Worm (Caenorhabditis elegans): ENCODE measurements around the gene T24C2.3.

The T24C2.3 gene

DNA sequence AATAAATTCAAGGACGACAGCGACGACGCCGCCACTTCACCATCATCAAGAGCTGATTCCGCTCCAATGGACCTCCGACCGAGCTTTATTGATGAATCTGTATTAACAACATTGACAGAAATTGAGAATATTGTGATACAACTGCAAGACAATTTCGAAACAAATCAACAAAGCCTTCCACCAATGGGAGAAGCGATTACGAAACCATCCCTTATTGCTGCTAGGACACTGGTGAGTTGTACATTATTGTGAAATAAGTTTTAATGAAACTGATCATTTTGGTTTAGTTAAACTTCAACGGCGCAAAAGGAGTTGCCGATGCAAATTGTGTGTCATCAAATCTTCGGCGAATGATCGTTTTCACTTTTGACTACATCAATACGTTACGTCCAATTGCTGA is 15.8 kb downstream of the T24C2.3 start:
- TF ChIP-seq ceh-28 (tag; optimal IDR thresholded peaks at IDR 0.05) (no peak), madf-9 (GFP tag; conservative IDR thresholded peaks at IDR 0.05) (no peak), hlh-30 (tag; optimal IDR thresholded peaks at IDR 0.05; ENCODE audit: insufficient read depth) (no peak), skn-1 (tag; optimal IDR thresholded peaks at IDR 0.05) (no peak), ceh-44 (GFP tag; IDR thresholded peaks at IDR 0.05) (no peak), gei-8 (GFP tag; optimal IDR thresholded peaks at IDR 0.05) (no peak), Y5F2A.4 (GFP tag; optimal IDR thresholded peaks at IDR 0.05) (no peak), pqm-1 (tag; optimal IDR thresholded peaks at IDR 0.05) (no peak), spr-3 (GFP tag; optimal IDR thresholded peaks at IDR 0.05) (no peak), sdz-12 (GFP tag; optimal IDR thresholded peaks at IDR 0.05) (no peak), tra-1 (GFP tag; IDR thresholded peaks at IDR 0.05) (no peak), dpl-1 (GFP tag; optimal IDR thresholded peaks at IDR 0.05) (no peak), lir-3 (tag; optimal IDR thresholded peaks at IDR 0.05) (no peak), lin-15B (tag; optimal IDR thresholded peaks at IDR 0.05) (no peak)

DNA sequence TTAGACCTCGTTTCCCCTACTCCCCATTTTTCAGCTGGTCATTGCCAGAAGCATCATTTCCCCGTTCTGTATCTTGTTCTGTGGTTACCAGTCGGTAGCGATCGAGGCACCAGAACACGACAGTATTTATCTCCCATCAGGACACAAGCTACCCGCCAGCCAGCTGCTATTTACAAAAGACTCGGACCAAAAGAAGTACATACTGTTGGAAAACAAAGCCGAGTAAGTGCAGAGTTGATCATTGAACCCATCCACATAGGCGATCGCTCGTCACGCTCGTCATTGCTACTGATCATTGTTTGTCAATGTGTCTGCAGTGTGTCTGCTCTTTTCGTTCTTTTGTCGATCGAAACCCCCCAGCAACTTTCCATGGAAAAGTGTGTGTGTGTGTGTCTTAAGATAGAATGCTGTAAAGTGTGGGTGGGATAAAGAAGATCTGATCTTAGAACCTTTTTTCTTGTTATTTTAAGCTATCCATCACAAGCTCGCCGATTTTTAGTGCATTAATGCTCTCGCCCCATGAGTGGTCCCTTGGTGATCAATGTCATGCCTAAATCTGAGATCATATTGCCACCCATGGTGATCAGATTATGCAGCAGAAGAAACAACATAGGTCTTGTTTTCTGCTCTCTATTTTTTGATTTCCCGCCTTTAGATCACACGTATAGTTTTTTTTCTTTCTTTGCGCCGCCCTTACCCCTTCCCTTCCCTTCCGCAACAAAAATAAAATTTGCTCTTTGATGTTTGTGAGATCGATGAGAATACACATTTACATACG is 16.4 kb downstream of the T24C2.3 start:
- TF ChIP-seq gei-8 (GFP tag; optimal IDR thresholded peaks at IDR 0.05) (no peak), madf-5 (GFP tag; IDR thresholded peaks at IDR 0.05) (0 out of 4 replicates have a peak, but pooled peaks of 1 of the 2 experiments have one; percentile 26), nhr-41 (GFP tag; IDR thresholded peaks at IDR 0.05) (peak; percentile 17; the same call in 1 of the 2 replicates), attf-4 (tag; optimal IDR thresholded peaks at IDR 0.05) (peak; percentile 43), hmg-1.1 (GFP tag; IDR thresholded peaks at IDR 0.05) (no peak), pha-4 (GFP tag; IDR thresholded peaks at IDR 0.05) (no peak), pha-4 (tag; optimal IDR thresholded peaks at IDR 0.05) (peak; percentile 67), nhr-77 (tag; optimal IDR thresholded peaks at IDR 0.05) (no peak)

DNA sequence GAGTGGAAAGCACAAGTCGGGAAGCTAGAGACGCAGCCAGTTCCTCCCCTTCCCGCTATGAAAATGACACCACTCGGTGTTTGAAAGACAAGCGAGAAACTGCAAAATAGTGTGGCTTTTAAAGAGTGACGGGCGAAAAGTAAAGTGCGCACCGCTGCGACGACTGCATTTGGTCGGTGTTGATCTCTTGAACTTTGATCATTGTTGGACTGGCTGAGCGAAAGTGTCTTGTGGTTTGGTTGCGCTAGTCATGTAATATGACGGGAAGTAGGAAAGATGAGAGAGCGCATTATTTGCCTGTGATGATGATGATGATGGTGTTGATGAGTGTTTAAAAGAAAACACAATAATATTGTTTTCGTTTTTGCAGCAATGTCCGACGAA is 17.0 kb downstream of the T24C2.3 start:
- TF ChIP-seq nhr-25 (tag; optimal IDR thresholded peaks at IDR 0.05; ENCODE audit: borderline replicate concordance, insufficient read depth) (peak; percentile 80), ces-1 (GFP tag; optimal IDR thresholded peaks at IDR 0.05) (no peak), ctbp-1 (GFP tag; IDR thresholded peaks at IDR 0.05) (peak; percentile 90), snpc-4 (tag; optimal IDR thresholded peaks at IDR 0.05) (no peak), R02D3.7 (tag; optimal IDR thresholded peaks at IDR 0.05) (no peak), ztf-7 (tag; optimal IDR thresholded peaks at IDR 0.05) (peak; percentile 65), daf-19 (GFP tag; conservative IDR thresholded peaks at IDR 0.05) (no peak), mdl-1 (tag; optimal IDR thresholded peaks at IDR 0.05) (peak; percentile 92 to 97), daf-12 (tag; optimal IDR thresholded peaks at IDR 0.05) (no peak), fkh-10 (GFP tag; optimal IDR thresholded peaks at IDR 0.05) (peak; percentile 14), nhr-111 (GFP tag; optimal IDR thresholded peaks at IDR 0.05) (no peak), unc-62 (GFP tag; optimal IDR thresholded peaks at IDR 0.05 in 1 of 2) (peak; percentile 21 to 100), unc-62 (tag; optimal IDR thresholded peaks at IDR 0.05) (no peak), snpc-1.2 (GFP tag; IDR thresholded peaks at IDR 0.05) (no peak), ceh-20 (GFP tag; IDR thresholded peaks at IDR 0.05) (peak; percentile 87), nhr-28 (tag; optimal IDR thresholded peaks at IDR 0.05) (peak; percentile 98), lin-13 (GFP tag; optimal IDR thresholded peaks at IDR 0.05) (peak; percentile 59), egl-27 (tag; optimal IDR thresholded peaks at IDR 0.05) (peak; percentile 25), Y48G9A.11 (GFP tag; IDR thresholded peaks at IDR 0.05) (no peak), zfp-2 (tag; optimal IDR thresholded peaks at IDR 0.05) (peak; percentile 36), hmg-1.1 (GFP tag; IDR thresholded peaks at IDR 0.05) (peak; percentile 72), F49E8.2 (tag; optimal IDR thresholded peaks at IDR 0.05; ENCODE audit: borderline replicate concordance) (no peak), lin-1 (GFP tag; IDR thresholded peaks at IDR 0.05) (peak; percentile 92), ceh-32 (tag; optimal IDR thresholded peaks at IDR 0.05; ENCODE audit: poor library complexity) (no peak), nhr-10 (tag; optimal IDR thresholded peaks at IDR 0.05) (peak; percentile 93), set-16 (GFP tag; IDR thresholded peaks at IDR 0.05) (peak; percentile 49; the same call in 1 of the 2 replicates), attf-4 (tag; optimal IDR thresholded peaks at IDR 0.05) (no peak), Y5F2A.4 (GFP tag; optimal IDR thresholded peaks at IDR 0.05) (no peak), hlh-11 (tag; optimal IDR thresholded peaks at IDR 0.05) (peak; percentile 98), mxl-2 (GFP tag; conservative IDR thresholded peaks at IDR 0.05) (no peak)

All from whole organism, L4 larva.